Fruit fly (Drosophila melanogaster) whole organism: ENCODE measurements around the gene nSyb.

Experiments used
- CG8478 ChIP-seq: fragments of >200 bp; optimal IDR thresholded peaks from 2 replicates; lab custom pipeline; 2018; ENCODE audit warnings: inconsistent platforms
- Dll ChIP-seq: fragments of >200 bp; optimal IDR thresholded peaks from 2 replicates; lab custom pipeline; 2017
- pan ChIP-seq: fragments of >200 bp; optimal IDR thresholded peaks from 2 replicates; lab custom pipeline; 2017
- psq ChIP-seq: fragments of >200 bp; optimal IDR thresholded peaks from 2 replicates; lab custom pipeline; 2017

dm6 chr3L:1664876-1665275, 27.3 kb upstream of the nSyb start, which contains the start of the genes Srrm234 and CG7974:
- no peak for TF ChIP-seq pan (lab: Kevin White, UChicago)
- no peak for TF ChIP-seq CG8478 (lab: Kevin White, UChicago)
- TF ChIP-seq psq (lab: Kevin White, UChicago), result no peak
- TF ChIP-seq Dll (lab: Kevin White, UChicago), result no peak
